Fruit fly (Drosophila melanogaster): ENCODE measurements around the gene Pgm1.

DNA sequence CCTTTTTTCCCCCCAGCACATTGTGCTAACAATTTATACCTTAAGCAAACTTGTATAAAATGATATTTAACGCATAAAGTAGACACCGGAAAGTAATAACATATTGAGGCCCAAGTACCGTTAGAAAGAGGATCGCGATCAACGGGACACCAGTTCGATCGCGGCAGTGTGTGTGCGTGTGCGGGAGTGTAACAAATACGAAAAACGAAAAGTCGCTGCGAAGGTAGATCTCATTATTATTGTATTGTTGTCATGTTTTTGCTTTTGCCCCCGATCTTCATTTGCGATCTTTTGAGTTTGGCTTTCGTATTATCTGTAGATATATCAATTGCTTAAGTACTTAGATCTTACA is 3.7 kb upstream of the Pgm1 start:
- TF ChIP-seq insv (optimal IDR thresholded peaks at IDR 0.05): no peak
- TF ChIP-seq ttk (optimal IDR thresholded peaks at IDR 0.05): no peak
- TF ChIP-seq Myc (optimal IDR thresholded peaks at IDR 0.05): no peak
- TF ChIP-seq h (optimal IDR thresholded peaks at IDR 0.05): no peak
